Fruit fly (Drosophila melanogaster) whole organism, wandering third instar larva: ENCODE data around the gene Trf.

Source experiments
- Abd-B ChIP-seq: fragments of >200 bp; optimal IDR thresholded peaks from 2 replicates; lab custom pipeline; 2017; ENCODE audit warnings: missing biosample characterization, missing genetic modification characterization
- CrebA ChIP-seq: fragments of 200-800 bp; sonication (Bioruptor generic); optimal IDR thresholded peaks from 2 replicates; lab custom pipeline; 2016; ENCODE audit warnings: missing biosample characterization, mild to moderate bottlenecking, missing genetic modification characterization, borderline replicate concordance
- Dfd ChIP-seq: fragments of >200 bp; optimal IDR thresholded peaks from 2 replicates; lab custom pipeline; 2017; ENCODE audit warnings: missing biosample characterization, missing genetic modification characterization
- Dif ChIP-seq: fragments of 200-275, 200-300 bp; sonication (Bioruptor generic); optimal IDR thresholded peaks from 2 replicates; lab custom pipeline; 2018; ENCODE audit warnings: missing biosample characterization, missing genetic modification characterization; ENCODE audit not compliant: partially characterized antibody
- GATAd ChIP-seq: sonication (Bioruptor generic); optimal IDR thresholded peaks from 2 replicates; lab custom pipeline; 2016; ENCODE audit warnings: missing biosample characterization, missing genetic modification characterization
- HLH106 ChIP-seq: fragments of 200-800 bp; optimal IDR thresholded peaks from 3 replicates; lab custom pipeline; 2019; ENCODE audit warnings: missing biosample characterization, mild to moderate bottlenecking, missing genetic modification characterization, moderate library complexity
- Hr78 ChIP-seq: fragments of >200 bp; optimal IDR thresholded peaks from 2 replicates; lab custom pipeline; 2017; ENCODE audit warnings: missing biosample characterization, missing genetic modification characterization
- Jra ChIP-seq: sonication (Bioruptor generic); optimal IDR thresholded peaks from 2 replicates; lab custom pipeline; 2016; ENCODE audit warnings: missing biosample characterization, missing genetic modification characterization
- Mio ChIP-seq: sonication (Bioruptor generic); optimal IDR thresholded peaks from 2 replicates; lab custom pipeline; 2016; ENCODE audit warnings: missing biosample characterization, missing genetic modification characterization
- N ChIP-seq: fragments of >200 bp; optimal IDR thresholded peaks from 2 replicates; lab custom pipeline; 2018; ENCODE audit warnings: missing biosample characterization, missing external identifiers, missing genetic modification characterization
- OdsH ChIP-seq: fragments of 200-800 bp; sonication (Bioruptor generic); optimal IDR thresholded peaks from 2 replicates; lab custom pipeline; 2016; ENCODE audit warnings: missing biosample characterization, mild to moderate bottlenecking, missing genetic modification characterization
- Rel ChIP-seq, 2 experiments: fragments of 200-800 bp; sonication (Bioruptor generic) in 1 of 2; optimal IDR thresholded peaks; 2 replicates in 1 of 2; 3 replicates in 1 of 2; lab custom pipeline; 2016 to 2019; ENCODE audit warnings: mild to moderate bottlenecking in 2 of 2, missing biosample characterization in 2 of 2, missing genetic modification characterization in 2 of 2, moderate library complexity in 1 of 2
- Sp1 ChIP-seq: fragments of 200-800 bp; sonication (Bioruptor generic); optimal IDR thresholded peaks from 3 replicates; lab custom pipeline; 2019; ENCODE audit warnings: missing biosample characterization, mild to moderate bottlenecking, missing genetic modification characterization, moderate library complexity
- Vsx2 ChIP-seq: fragments of 200-300, 225-300 bp; sonication (Bioruptor generic); optimal IDR thresholded peaks from 2 replicates; lab custom pipeline; 2018; ENCODE audit warnings: missing biosample characterization, missing genetic modification characterization; ENCODE audit not compliant: partially characterized antibody
- br ChIP-seq: fragments of 200-800 bp; sonication (Bioruptor generic); optimal IDR thresholded peaks from 2 replicates; lab custom pipeline; 2016; ENCODE audit warnings: missing biosample characterization, missing genetic modification characterization
- brk ChIP-seq: fragments of 200-800 bp; sonication (Bioruptor generic); optimal IDR thresholded peaks from 2 replicates; lab custom pipeline; 2016; ENCODE audit warnings: missing biosample characterization, mild to moderate bottlenecking, missing genetic modification characterization
- dl ChIP-seq, 2 experiments: fragments of 175-275, 200-275 bp in 1 of 2; fragments of 200-275 bp in 1 of 2; sonication (Bioruptor generic); optimal IDR thresholded peaks; lab custom pipeline; 2018; ENCODE audit warnings: mild to moderate bottlenecking in 2 of 2, missing biosample characterization in 2 of 2, missing genetic modification characterization in 2 of 2, moderate library complexity in 2 of 2; ENCODE audit not compliant: partially characterized antibody in 2 of 2, insufficient read depth in 1 of 2
- dmrt93B ChIP-seq: fragments of 200-800 bp; sonication (Bioruptor generic); optimal IDR thresholded peaks from 2 replicates; lab custom pipeline; 2018; ENCODE audit warnings: missing biosample characterization, mild to moderate bottlenecking, missing genetic modification characterization
- dsf ChIP-seq: sonication (Bioruptor generic); optimal IDR thresholded peaks from 2 replicates; lab custom pipeline; 2016; ENCODE audit warnings: missing biosample characterization, missing genetic modification characterization, borderline replicate concordance
- foxo ChIP-seq, 2 experiments: fragments of 200-800 bp; sonication (Bioruptor generic); optimal IDR thresholded peaks; 2 replicates in 1 of 2; 3 replicates in 1 of 2; lab custom pipeline; 2016 to 2017; ENCODE audit warnings: missing biosample characterization in 2 of 2, missing genetic modification characterization in 2 of 2
- fru ChIP-seq: fragments of 200-800 bp; sonication (Bioruptor generic); optimal IDR thresholded peaks from 3 replicates; lab custom pipeline; 2016; ENCODE audit warnings: missing biosample characterization, mild to moderate bottlenecking, missing genetic modification characterization
- h ChIP-seq: fragments of 200-800 bp; sonication (Bioruptor generic); optimal IDR thresholded peaks from 3 replicates; lab custom pipeline; 2016; ENCODE audit warnings: missing biosample characterization, mild to moderate bottlenecking, missing genetic modification characterization
- pan ChIP-seq: fragments of >200 bp; optimal IDR thresholded peaks from 2 replicates; lab custom pipeline; 2017
- rgr ChIP-seq: fragments of 200-800 bp; sonication (Bioruptor generic); optimal IDR thresholded peaks from 3 replicates; lab custom pipeline; 2016; ENCODE audit warnings: missing biosample characterization, mild to moderate bottlenecking, missing genetic modification characterization
- sv ChIP-seq: fragments of 200-800 bp; sonication (Bioruptor generic); optimal IDR thresholded peaks from 3 replicates; lab custom pipeline; 2016; ENCODE audit warnings: missing biosample characterization, missing genetic modification characterization
- tai ChIP-seq: sonication (Bioruptor generic); optimal IDR thresholded peaks from 2 replicates; lab custom pipeline; 2016; ENCODE audit warnings: missing biosample characterization, missing genetic modification characterization
- usp ChIP-seq: fragments of >200 bp; optimal IDR thresholded peaks from 2 replicates; lab custom pipeline; 2017; ENCODE audit warnings: missing biosample characterization, missing genetic modification characterization
- woc ChIP-seq: sonication (Bioruptor generic); optimal IDR thresholded peaks from 2 replicates; lab custom pipeline; 2016; ENCODE audit warnings: missing biosample characterization, mild to moderate bottlenecking, missing genetic modification characterization

The Trf gene

dm6 chr2L:8100489-8101352 lies 28.0 kb downstream of the Trf start (continued):
- peak; percentile 69 for TF ChIP-seq h (GFP tag; lab: Kevin White, UChicago)
- peak; percentile 33 for TF ChIP-seq Jra (GFP tag; lab: Kevin White, UChicago)
- no peak for TF ChIP-seq N (GFP tag; lab: Kevin White, UChicago)
- no peak for TF ChIP-seq rgr (GFP tag; lab: Kevin White, UChicago)
- TF ChIP-seq br (GFP tag; lab: Kevin White, UChicago), result peak; percentile 27
- TF ChIP-seq Sp1 (GFP tag; lab: Kevin White, UChicago), result peak; percentile 35
- TF ChIP-seq Mio, result no peak

dm6 chr2L:8103073-8103472 lies 30.4 kb downstream of the Trf start:
- TF ChIP-seq fru (GFP tag; lab: Kevin White, UChicago), result no peak
- peak; percentile 83 for TF ChIP-seq pan (lab: Kevin White, UChicago)

- TF ChIP-seq Vsx2 (GFP tag; lab: Kevin White, UChicago), result peak; percentile 97
- peak; percentile 65 for TF ChIP-seq Dif
- no peak for TF ChIP-seq Mio
- peak in 1 of 2 experiments; percentile 47 for TF ChIP-seq dl (GFP tag; optimal IDR thresholded peaks at IDR 0.05; lab: Kevin White, UChicago; ENCODE audit: insufficient read depth in 1 of 2, partially characterized antibody in 2 of 2)
- TF ChIP-seq Abd-B (GFP tag; lab: Kevin White, UChicago), result no peak
- TF ChIP-seq sv (GFP tag; lab: Kevin White, UChicago), result no peak
Observed at dm6 chr2L:8104094-8104493, 31.4 kb downstream of the Trf start.

dm6 chr2L:8104706-8105105 lies 32.0 kb downstream of the Trf start:
- no peak for TF ChIP-seq usp (GFP tag; lab: Kevin White, UChicago)
- no peak for TF ChIP-seq dsf (GFP tag; lab: Kevin White, UChicago)
- no peak for TF ChIP-seq GATAd (GFP tag; lab: Kevin White, UChicago)
- TF ChIP-seq brk (GFP tag; lab: Kevin White, UChicago), result no peak
- no peak for TF ChIP-seq Jra (GFP tag; lab: Kevin White, UChicago)
- no peak for TF ChIP-seq fru (GFP tag; lab: Kevin White, UChicago)
- TF ChIP-seq Hr78 (GFP tag; lab: Kevin White, UChicago), result no peak
- no peak for TF ChIP-seq Rel (GFP tag; optimal IDR thresholded peaks at IDR 0.05; lab: Kevin White, UChicago)
- no peak for TF ChIP-seq Rel (tag; optimal IDR thresholded peaks at IDR 0.05; lab: Kevin White, UChicago)

dm6 chr2L:8110549-8111438 lies 38.1 kb downstream of the Trf start:
- TF ChIP-seq Sp1 (GFP tag; lab: Kevin White, UChicago) (no peak), HLH106 (tag; lab: Kevin White, UChicago) (no peak), brk (GFP tag; lab: Kevin White, UChicago) (no peak), foxo (GFP tag; optimal IDR thresholded peaks at IDR 0.05; lab: Kevin White, UChicago) (no peak), dmrt93B (GFP tag; lab: Kevin White, UChicago) (no peak), OdsH (no peak), Dfd (GFP tag; lab: Kevin White, UChicago) (no peak), Rel (GFP tag; optimal IDR thresholded peaks at IDR 0.05; lab: Kevin White, UChicago) (no peak), Rel (tag; optimal IDR thresholded peaks at IDR 0.05; lab: Kevin White, UChicago) (no peak)

dm6 chr2L:8116632-8117193 lies 44.0 kb downstream of the Trf start:
- TF ChIP-seq CrebA (no peak), woc (no peak), tai (no peak)
